Fruit fly (Drosophila melanogaster) Kc167 (cell line): ENCODE measurements around the gene PIG-Wa.

Experiments used
- Myc ChIP-seq: fragments of >200 bp; optimal IDR thresholded peaks from 2 replicates; lab custom pipeline; 2017; ENCODE audit warnings: missing external identifiers
- Sin3A ChIP-seq: fragments of >200 bp; optimal IDR thresholded peaks from 2 replicates; lab custom pipeline; 2018; ENCODE audit warnings: missing external identifiers
- h ChIP-seq: fragments of >200 bp; optimal IDR thresholded peaks from 3 replicates; lab custom pipeline; 2018; ENCODE audit warnings: missing external identifiers
- psq ChIP-seq: fragments of >200 bp; optimal IDR thresholded peaks from 2 replicates; lab custom pipeline; 2017; ENCODE audit warnings: missing external identifiers
- ttk ChIP-seq: sonication (Bioruptor generic); optimal IDR thresholded peaks from 2 replicates; lab custom pipeline; 2017; ENCODE audit warnings: missing external identifiers

DNA sequence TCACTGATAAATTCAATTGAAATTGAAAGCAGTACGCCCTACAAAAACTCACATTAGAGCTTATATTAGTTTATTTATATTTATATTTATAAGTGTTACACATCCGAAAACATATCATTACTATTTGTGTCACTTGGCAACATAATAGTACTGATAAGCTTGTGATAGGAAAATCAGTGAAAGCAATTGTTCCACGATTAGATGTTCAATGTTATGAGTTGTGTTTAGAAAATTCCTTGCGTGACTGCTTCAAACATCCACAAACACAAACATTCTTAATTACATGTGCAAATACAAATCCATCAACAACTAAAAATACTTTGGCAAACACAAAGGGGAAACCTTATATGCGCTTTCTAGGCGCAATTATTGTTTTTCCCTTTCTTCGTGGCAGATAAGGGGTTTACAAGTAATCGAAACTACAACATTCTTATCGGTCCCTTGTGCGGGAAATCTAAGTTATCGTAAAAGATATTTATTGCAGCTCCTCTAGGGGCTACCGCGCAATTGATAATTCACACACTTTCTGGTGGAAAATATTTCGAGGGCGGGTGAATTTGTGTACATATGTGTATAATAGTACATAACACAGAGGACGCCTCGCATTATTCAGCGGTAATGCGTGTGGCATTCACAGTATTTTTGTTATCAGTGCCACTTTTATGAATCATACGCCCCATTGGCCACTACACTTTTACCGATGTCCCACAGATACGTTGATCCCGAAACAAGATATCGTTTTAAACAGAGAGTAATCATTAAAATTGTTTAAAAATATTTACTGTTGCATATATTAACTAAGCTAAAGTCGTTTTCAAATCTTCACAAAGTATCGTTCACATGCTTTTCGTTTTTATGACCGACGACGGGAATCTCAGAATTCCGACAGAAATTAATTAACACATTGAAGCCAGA lies 20.9 kb upstream of the PIG-Wa start:
- no peak for TF ChIP-seq ttk
- no peak for TF ChIP-seq psq (lab: Kevin White, UChicago)
- TF ChIP-seq Sin3A: no peak
- TF ChIP-seq Myc (lab: Kevin White, UChicago): no peak
- TF ChIP-seq h (lab: Kevin White, UChicago): no peak
